Fruit fly (Drosophila melanogaster) whole organism, embryonic: ENCODE measurements around the gene CG13306.

Experiments
- Atf3 ChIP-seq: fragments of 200-800 bp; sonication (Bioruptor generic); optimal IDR thresholded peaks from 3 replicates; lab custom pipeline; 2016; ENCODE audit warnings: missing biosample characterization, missing genetic modification characterization
- BtbVII ChIP-seq: fragments of 200-800 bp; sonication (Bioruptor generic); optimal IDR thresholded peaks from 3 replicates; lab custom pipeline; 2017; ENCODE audit warnings: missing biosample characterization, mild to moderate bottlenecking, missing genetic modification characterization
- CG10654 ChIP-seq: fragments of 200-800 bp; sonication (Bioruptor generic); optimal IDR thresholded peaks from 2 replicates; lab custom pipeline; 2016; ENCODE audit warnings: missing biosample characterization, missing genetic modification characterization
- CG10959 ChIP-seq: fragments of 200-800 bp; sonication (Bioruptor generic); IDR thresholded peaks from 2 replicates; pipeline ENCODE4 v1.3.6; 2022; ENCODE audit warnings: missing biosample characterization, missing genetic modification characterization
- CG11093 ChIP-seq: fragments of 200-800 bp; sonication (Bioruptor generic); IDR thresholded peaks from 3 replicates; pipeline ENCODE4 v1.3.6; 2022; ENCODE audit warnings: missing biosample characterization, missing genetic modification characterization
- CG13296 ChIP-seq: fragments of 200-800 bp; sonication (Bioruptor generic); optimal IDR thresholded peaks from 3 replicates; lab custom pipeline; 2018; ENCODE audit warnings: missing biosample characterization, mild to moderate bottlenecking, missing genetic modification characterization
- CG1792 ChIP-seq: fragments of 200-800 bp; sonication (Bioruptor generic); optimal IDR thresholded peaks from 2 replicates; lab custom pipeline; 2016; ENCODE audit warnings: missing biosample characterization, missing genetic modification characterization
- CG18011 ChIP-seq: fragments of 200-800 bp; sonication (Bioruptor generic); optimal IDR thresholded peaks from 2 replicates; lab custom pipeline; 2017; ENCODE audit warnings: missing biosample characterization, missing genetic modification characterization, mild to moderate bottlenecking, moderate library complexity, missing genotype
- CG18619 ChIP-seq: fragments of 200-800 bp; sonication (Bioruptor generic); optimal IDR thresholded peaks from 3 replicates; lab custom pipeline; 2017; ENCODE audit warnings: missing biosample characterization, mild to moderate bottlenecking, missing genetic modification characterization
- CG33213 ChIP-seq: fragments of 200-800 bp; sonication (Bioruptor generic); optimal IDR thresholded peaks from 3 replicates; lab custom pipeline; 2016; ENCODE audit warnings: missing biosample characterization, missing genetic modification characterization
- CG3407 ChIP-seq: fragments of 200-800 bp; sonication (Bioruptor generic); optimal IDR thresholded peaks from 2 replicates; lab custom pipeline; 2018; ENCODE audit warnings: missing biosample characterization, mild to moderate bottlenecking, missing genetic modification characterization
- CG4617 ChIP-seq: fragments of 200-800 bp; sonication (Bioruptor generic); optimal IDR thresholded peaks from 3 replicates; lab custom pipeline; 2016; ENCODE audit warnings: missing biosample characterization, missing genetic modification characterization, borderline replicate concordance
- CG5245 ChIP-seq: fragments of 200-800 bp; sonication (Bioruptor generic); optimal IDR thresholded peaks from 3 replicates; lab custom pipeline; 2016; ENCODE audit warnings: missing biosample characterization, missing genetic modification characterization
- CG6254 ChIP-seq: fragments of 200-800 bp; sonication (Bioruptor generic); optimal IDR thresholded peaks from 3 replicates; lab custom pipeline; 2017; ENCODE audit warnings: mild to moderate bottlenecking, missing biosample characterization, missing genetic modification reagents, missing genetic modification characterization
- CG6683 ChIP-seq: fragments of 200-800 bp; sonication (Bioruptor generic); optimal IDR thresholded peaks from 2 replicates; lab custom pipeline; 2017; ENCODE audit warnings: missing biosample characterization, mild to moderate bottlenecking, missing genetic modification characterization, missing genetic modification reagents
- CG7556 ChIP-seq: fragments of 200-800 bp; sonication (Bioruptor generic); optimal IDR thresholded peaks from 2 replicates; lab custom pipeline; 2017; ENCODE audit warnings: missing biosample characterization, mild to moderate bottlenecking, missing genetic modification characterization
- CG9797 ChIP-seq: fragments of 200-800 bp; sonication (Bioruptor generic); optimal IDR thresholded peaks from 3 replicates; lab custom pipeline; 2018; ENCODE audit warnings: missing biosample characterization, mild to moderate bottlenecking, missing genetic modification characterization
- Fer1 ChIP-seq: fragments of 200-800 bp; sonication (Bioruptor generic); optimal IDR thresholded peaks from 2 replicates; lab custom pipeline; 2017; ENCODE audit warnings: missing biosample characterization, mild to moderate bottlenecking, missing genetic modification characterization
- Fer2 ChIP-seq: fragments of 200-800 bp; sonication (Bioruptor generic); optimal IDR thresholded peaks from 2 replicates; lab custom pipeline; 2018; ENCODE audit warnings: missing biosample characterization, mild to moderate bottlenecking, missing genetic modification characterization, moderate library complexity
- HLHmδ ChIP-seq: fragments of 200-800 bp; sonication (Bioruptor generic); optimal IDR thresholded peaks from 2 replicates; lab custom pipeline; 2018; ENCODE audit warnings: missing biosample characterization, mild to moderate bottlenecking, missing genetic modification characterization, moderate library complexity
- Hey ChIP-seq: fragments of 200-800 bp; sonication (Bioruptor generic); optimal IDR thresholded peaks from 3 replicates; lab custom pipeline; 2018; ENCODE audit warnings: missing biosample characterization, mild to moderate bottlenecking, missing genetic modification characterization
- Hsf ChIP-seq: fragments of 200-800 bp; sonication (Bioruptor generic); optimal IDR thresholded peaks from 3 replicates; lab custom pipeline; 2016; ENCODE audit warnings: missing biosample characterization, missing genetic modification characterization
- PHDP ChIP-seq: fragments of 200-800 bp; sonication (Bioruptor generic); optimal IDR thresholded peaks from 3 replicates; lab custom pipeline; 2018; ENCODE audit warnings: missing biosample characterization, mild to moderate bottlenecking, missing genetic modification characterization, moderate library complexity
- Ptx1 ChIP-seq: fragments of 200-800 bp; sonication (Bioruptor generic); IDR thresholded peaks from 2 replicates; pipeline ENCODE4 v1.3.6; 2022; ENCODE audit warnings: missing biosample characterization, missing genetic modification characterization
- Rfx ChIP-seq: fragments of 200-800 bp; sonication (Bioruptor generic); IDR thresholded peaks from 2 replicates; pipeline ENCODE4 v1.3.6; 2022; ENCODE audit warnings: missing biosample characterization, missing genetic modification characterization
- Scr ChIP-seq: fragments of 200-800 bp; sonication (Bioruptor generic); IDR thresholded peaks from 2 replicates; pipeline ENCODE4 v1.3.6; 2022; ENCODE audit warnings: missing biosample characterization, missing genetic modification characterization; ENCODE audit not compliant: partially characterized antibody
- Xrp1 ChIP-seq: fragments of 200-800 bp; sonication (Bioruptor generic); IDR thresholded peaks from 2 replicates; pipeline ENCODE4 v1.3.6; 2022; ENCODE audit warnings: missing biosample characterization, missing genetic modification characterization
- ac ChIP-seq: fragments of 200-800 bp; sonication (Bioruptor generic); optimal IDR thresholded peaks from 3 replicates; lab custom pipeline; 2017; ENCODE audit warnings: missing biosample characterization, mild to moderate bottlenecking, missing genetic modification characterization
- chm ChIP-seq: fragments of 200-800 bp; sonication (Bioruptor generic); IDR thresholded peaks from 2 replicates; pipeline ENCODE4 v1.3.6; 2022; ENCODE audit warnings: missing biosample characterization, missing genetic modification characterization
- ci ChIP-seq: fragments of 200-800 bp; sonication (Bioruptor generic); IDR thresholded peaks from 3 replicates; pipeline ENCODE4 v1.3.6; 2022; ENCODE audit warnings: missing biosample characterization, missing genetic modification characterization
- crol ChIP-seq: fragments of 200-800 bp; sonication (Bioruptor generic); IDR thresholded peaks from 2 replicates; pipeline ENCODE4 v1.3.6; 2022; ENCODE audit warnings: missing biosample characterization, missing genetic modification characterization
- da ChIP-seq: fragments of 200-800 bp; sonication (Bioruptor generic); optimal IDR thresholded peaks from 2 replicates; lab custom pipeline; 2016; ENCODE audit warnings: missing biosample characterization, missing genetic modification characterization
- dysf ChIP-seq: fragments of 200-800 bp; sonication (Bioruptor generic); IDR thresholded peaks from 3 replicates; pipeline ENCODE4 v1.3.6; 2022; ENCODE audit warnings: missing biosample characterization, missing genetic modification characterization
- esg ChIP-seq: fragments of 200-800 bp; sonication (Bioruptor generic); conservative IDR thresholded peaks from 2 replicates; pipeline ENCODE4 v1.3.6; 2022; ENCODE audit warnings: missing biosample characterization, missing genetic modification characterization
- gt ChIP-seq: fragments of 200-800 bp; sonication (Bioruptor generic); IDR thresholded peaks from 2 replicates; pipeline ENCODE4 v1.3.6; 2022; ENCODE audit warnings: missing biosample characterization, missing genetic modification characterization
- h ChIP-seq: fragments of >200 bp; optimal IDR thresholded peaks from 2 replicates; lab custom pipeline; 2017
- insv ChIP-seq, 2 experiments: fragments of 200-800 bp; sonication (Bioruptor generic); optimal IDR thresholded peaks; 3 replicates each; lab custom pipeline; 2016 to 2018; ENCODE audit warnings: missing biosample characterization in 2 of 2, missing genetic modification characterization in 2 of 2
- jing ChIP-seq: fragments of 200-800 bp; sonication (Bioruptor generic); optimal IDR thresholded peaks from 2 replicates; lab custom pipeline; 2018; ENCODE audit warnings: missing biosample characterization, mild to moderate bottlenecking, missing genetic modification characterization
- jumu ChIP-seq: fragments of 200-800 bp; sonication (Bioruptor generic); optimal IDR thresholded peaks from 3 replicates; lab custom pipeline; 2016; ENCODE audit warnings: missing biosample characterization, missing genetic modification characterization
- lab ChIP-seq: fragments of 200-800 bp; sonication (Bioruptor generic); optimal IDR thresholded peaks from 3 replicates; lab custom pipeline; 2017; ENCODE audit warnings: missing biosample characterization, missing genetic modification characterization, mild to moderate bottlenecking, moderate library complexity, missing genetic modification reagents
- luna ChIP-seq: fragments of 200-800 bp; sonication (Bioruptor generic); optimal IDR thresholded peaks from 2 replicates; lab custom pipeline; 2016; ENCODE audit warnings: missing biosample characterization, missing genetic modification characterization
- nau ChIP-seq: fragments of 200-800 bp; sonication (Bioruptor generic); optimal IDR thresholded peaks from 3 replicates; lab custom pipeline; 2017; ENCODE audit warnings: missing biosample characterization, mild to moderate bottlenecking, missing genetic modification characterization, missing genetic modification reagents
- nerfin-1 ChIP-seq: fragments of 200-800 bp; sonication (Bioruptor generic); optimal IDR thresholded peaks from 3 replicates; lab custom pipeline; 2019; ENCODE audit warnings: missing biosample characterization, mild to moderate bottlenecking, missing genetic modification characterization, moderate library complexity
- p53 ChIP-seq: fragments of 200-800 bp; sonication (Bioruptor generic); optimal IDR thresholded peaks from 2 replicates; lab custom pipeline; 2016; ENCODE audit warnings: missing biosample characterization, missing genetic modification characterization
- phol ChIP-seq: fragments of 200-800 bp; sonication (Bioruptor generic); optimal IDR thresholded peaks from 3 replicates; lab custom pipeline; 2018; ENCODE audit warnings: missing biosample characterization, mild to moderate bottlenecking, missing genetic modification characterization, moderate library complexity
- pnt ChIP-seq: fragments of 200-800 bp; sonication (Bioruptor generic); optimal IDR thresholded peaks from 3 replicates; lab custom pipeline; 2016; ENCODE audit warnings: missing biosample characterization, missing genetic modification characterization
- run ChIP-seq: fragments of 200-800 bp; sonication (Bioruptor generic); optimal IDR thresholded peaks from 3 replicates; lab custom pipeline; 2018; ENCODE audit warnings: missing biosample characterization, mild to moderate bottlenecking, missing genetic modification characterization
- sug ChIP-seq: fragments of 200-800 bp; optimal IDR thresholded peaks from 2 replicates; lab custom pipeline; 2019; ENCODE audit warnings: missing biosample characterization, mild to moderate bottlenecking, missing genetic modification characterization, moderate library complexity
- tap ChIP-seq: fragments of 200-800 bp; optimal IDR thresholded peaks from 3 replicates; lab custom pipeline; 2019; ENCODE audit warnings: missing biosample characterization, mild to moderate bottlenecking, missing genetic modification characterization, moderate library complexity
- tio ChIP-seq: fragments of 200-800 bp; sonication (Bioruptor generic); optimal IDR thresholded peaks from 2 replicates; lab custom pipeline; 2017; ENCODE audit warnings: missing biosample characterization, missing genetic modification characterization, inconsistent platforms
- toy ChIP-seq: fragments of 200-800 bp; sonication (Bioruptor generic); IDR thresholded peaks from 2 replicates; pipeline ENCODE4 v1.3.6; 2022; ENCODE audit warnings: missing biosample characterization, missing genetic modification characterization
- zf30C ChIP-seq: fragments of 200-800 bp; sonication (Bioruptor generic); optimal IDR thresholded peaks from 3 replicates; lab custom pipeline; 2018; ENCODE audit warnings: missing biosample characterization, mild to moderate bottlenecking, missing genetic modification characterization

Gene CG13306

DNA sequence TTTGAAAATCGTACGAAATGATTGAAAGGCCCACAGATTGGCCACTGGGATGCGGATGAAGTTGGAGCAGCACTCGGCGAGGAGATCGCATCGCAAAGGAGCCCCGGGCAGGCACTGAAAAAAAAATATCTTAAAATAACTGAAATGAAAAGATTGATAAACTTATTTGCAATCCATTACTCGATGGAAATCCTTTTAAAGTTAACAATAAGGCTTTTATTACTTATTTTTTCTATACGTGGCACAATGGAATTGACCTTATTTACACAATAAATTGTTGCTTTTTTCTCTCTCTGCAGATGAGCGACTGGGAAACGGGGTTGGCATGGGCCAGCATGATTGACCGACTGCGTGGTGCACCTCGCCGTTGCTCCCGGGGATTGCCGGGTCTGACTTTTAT lies 1.7 kb upstream of the CG13306 start (continued):
- no peak for TF ChIP-seq zf30C (GFP tag; lab: Kevin White, UChicago)
- TF ChIP-seq BtbVII (GFP tag; lab: Kevin White, UChicago), result no peak
- TF ChIP-seq CG10959 (GFP tag; lab: Robert Waterston, UW), result no peak
- TF ChIP-seq Scr (GFP tag; lab: Robert Waterston, UW), result no peak
- peak; percentile 3 for TF ChIP-seq p53 (GFP tag; lab: Kevin White, UChicago)
- TF ChIP-seq HLHmδ, result no peak
- peak; percentile 25 for TF ChIP-seq tap
- peak; percentile 83 for TF ChIP-seq ci (GFP tag; lab: Robert Waterston, UW)
- TF ChIP-seq da (GFP tag; lab: Kevin White, UChicago), result no peak
- no peak for TF ChIP-seq CG13296 (GFP tag; lab: Kevin White, UChicago)
- TF ChIP-seq jing (GFP tag; lab: Kevin White, UChicago), result peak; percentile 2
- TF ChIP-seq CG6254 (GFP tag; lab: Kevin White, UChicago), result peak; percentile 18
- TF ChIP-seq CG1792 (GFP tag; lab: Kevin White, UChicago), result no peak
- peak; percentile 32 for TF ChIP-seq Hsf (GFP tag; lab: Kevin White, UChicago)
- TF ChIP-seq CG9797 (GFP tag; lab: Kevin White, UChicago), result no peak
- no peak for TF ChIP-seq Fer1
- peak; percentile 12 for TF ChIP-seq CG18619
- TF ChIP-seq CG10654 (GFP tag; lab: Kevin White, UChicago), result no peak
- TF ChIP-seq Ptx1 (GFP tag; lab: Robert Waterston, UW), result peak; percentile 67
- peak; percentile 61 for TF ChIP-seq Xrp1 (GFP tag; lab: Robert Waterston, UW)
- no peak for TF ChIP-seq crol (GFP tag; lab: Robert Waterston, UW)
- no peak for TF ChIP-seq CG18011
- no peak for TF ChIP-seq chm
- TF ChIP-seq run (tag; lab: Kevin White, UChicago), result peak; percentile 12
- TF ChIP-seq toy (GFP tag; lab: Robert Waterston, UW), result no peak
- TF ChIP-seq gt (GFP tag; lab: Robert Waterston, UW), result no peak
- no peak for TF ChIP-seq insv (GFP tag; optimal IDR thresholded peaks at IDR 0.05; lab: Kevin White, UChicago)
- peak; percentile 10 for TF ChIP-seq Atf3 (GFP tag; lab: Kevin White, UChicago)
- peak; percentile 55; the same call in 1 of the 3 replicates for TF ChIP-seq dysf (GFP tag; lab: Robert Waterston, UW)
- peak; percentile 54 for TF ChIP-seq pnt (GFP tag; lab: Kevin White, UChicago)
- TF ChIP-seq Hey, result no peak
- peak; percentile 43 for TF ChIP-seq CG3407 (GFP tag; lab: Kevin White, UChicago)
- TF ChIP-seq CG4617, result no peak
- peak; percentile 54 for TF ChIP-seq lab (GFP tag; lab: Kevin White, UChicago)
- peak; percentile 58 for TF ChIP-seq PHDP (tag; lab: Kevin White, UChicago)
- peak; percentile 41 for TF ChIP-seq jumu (GFP tag; lab: Kevin White, UChicago)
- peak; percentile 55; the same call in 1 of the 2 replicates for TF ChIP-seq esg
- peak; percentile 15 for TF ChIP-seq tio (GFP tag; lab: Kevin White, UChicago)
- peak; percentile 70 for TF ChIP-seq phol (tag; lab: Kevin White, UChicago)
- no peak for TF ChIP-seq h (lab: Kevin White, UChicago)
- no peak for TF ChIP-seq CG33213 (GFP tag; lab: Kevin White, UChicago)
- no peak for TF ChIP-seq nerfin-1 (tag; lab: Kevin White, UChicago)
- TF ChIP-seq CG11093, result peak; percentile 67; the same call in 2 of the 3 replicates
- TF ChIP-seq Fer2 (tag; lab: Kevin White, UChicago), result no peak
- TF ChIP-seq nau, result peak; percentile 42
- TF ChIP-seq luna (GFP tag; lab: Kevin White, UChicago), result no peak
- no peak for TF ChIP-seq ac (GFP tag; lab: Kevin White, UChicago)
- TF ChIP-seq CG5245 (GFP tag; lab: Kevin White, UChicago), result peak; percentile 24
- no peak for TF ChIP-seq CG6683 (GFP tag; lab: Kevin White, UChicago)
- TF ChIP-seq sug (tag; lab: Kevin White, UChicago), result no peak
- TF ChIP-seq CG7556, result peak; percentile 47
- no peak; the same call in 1 of the 2 replicates for TF ChIP-seq Rfx (GFP tag; lab: Robert Waterston, UW)
